Worm (Caenorhabditis elegans) whole organism, L1 larva: ENCODE data around the gene vha-19.

Experiments used
- C34B4.2 ChIP-seq: sonication (generic microtip); optimal IDR thresholded peaks from 2 replicates; lab custom pipeline; 2017; ENCODE audit warnings: mild to moderate bottlenecking, missing genetic modification characterization, missing compliant biosample characterization
- F16B12.6 ChIP-seq: fragments of 150-350 bp; optimal IDR thresholded peaks from 2 replicates; lab custom pipeline; 2014; ENCODE audit warnings: missing biosample characterization, missing genetic modification characterization
- Y116A8C.19 ChIP-seq: sonication (generic microtip); optimal IDR thresholded peaks from 2 replicates; lab custom pipeline; 2016; ENCODE audit warnings: missing compliant biosample characterization, missing genetic modification characterization, borderline replicate concordance
- aha-1 ChIP-seq: fragments of 150-350 bp; optimal IDR thresholded peaks from 2 replicates; lab custom pipeline; 2014; ENCODE audit warnings: missing biosample characterization, missing genetic modification characterization
- ama-1 ChIP-seq: fragments of 150-350 bp; optimal IDR thresholded peaks from 2 replicates; lab custom pipeline; 2014
- blmp-1 ChIP-seq: fragments of 150-350 bp; optimal IDR thresholded peaks from 2 replicates; lab custom pipeline; 2014; ENCODE audit warnings: missing biosample characterization, missing genetic modification characterization
- ceh-82 ChIP-seq, 3 experiments: fragments of 150-350 bp in 1 of 3; sonication (generic microtip) in 2 of 3; optimal IDR thresholded peaks; 2 replicates each; lab custom pipeline; 2014 to 2017; ENCODE audit warnings: missing biosample characterization in 3 of 3, missing genetic modification characterization in 3 of 3
- ceh-88 ChIP-seq: fragments of 200-800 bp; sonication (Bioruptor generic); IDR thresholded peaks from 2 replicates; pipeline ENCODE4 v1.3.6; 2022; ENCODE audit warnings: missing genetic modification characterization, missing compliant biosample characterization
- ces-1 ChIP-seq: fragments of 150-350 bp; optimal IDR thresholded peaks from 2 replicates; lab custom pipeline; 2014; ENCODE audit warnings: missing biosample characterization, missing genetic modification reagents, missing genetic modification characterization
- dpl-1 ChIP-seq, 3 experiments: fragments of 150-350 bp in 2 of 3; sonication (generic microtip) in 1 of 3; optimal IDR thresholded peaks; 2 replicates each; lab custom pipeline; 2014 to 2017; ENCODE audit warnings: missing biosample characterization in 3 of 3, missing genetic modification characterization in 3 of 3, missing genetic modification reagents in 3 of 3
- dsc-1 ChIP-seq: sonication (generic microtip); optimal IDR thresholded peaks from 2 replicates; lab custom pipeline; 2016; ENCODE audit warnings: mild to moderate bottlenecking, missing genetic modification characterization, missing compliant biosample characterization
- efl-3 ChIP-seq: fragments of 200-800 bp; sonication (Bioruptor generic); optimal IDR thresholded peaks from 2 replicates; lab custom pipeline; 2018; ENCODE audit warnings: mild to moderate bottlenecking, missing genetic modification characterization, missing compliant biosample characterization
- egl-27 ChIP-seq, 2 experiments: fragments of 150-350 bp in 1 of 2; sonication (generic microtip); optimal IDR thresholded peaks; 3 replicates each; lab custom pipeline; 2017 to 2018; ENCODE audit warnings: missing biosample characterization in 2 of 2, missing genetic modification characterization in 2 of 2, missing genetic modification reagents in 2 of 2
- elt-2 ChIP-seq: sonication (generic microtip); optimal IDR thresholded peaks from 2 replicates; lab custom pipeline; 2016; ENCODE audit warnings: missing genetic modification characterization, mild to moderate bottlenecking, inconsistent platforms, missing compliant biosample characterization, missing genetic modification reagents
- elt-3 ChIP-seq, 6 experiments: fragments of 150-350 bp in 1 of 6; sonication (generic microtip); optimal IDR thresholded peaks; 2 replicates each; lab custom pipeline; 2017 to 2018; ENCODE audit warnings: missing biosample characterization in 6 of 6, missing genetic modification characterization in 6 of 6, inconsistent platforms in 1 of 6
- ets-5 ChIP-seq: fragments of 200-800 bp; sonication (Bioruptor generic); IDR thresholded peaks from 2 replicates; pipeline ENCODE4 v1.3.6; 2022; ENCODE audit warnings: missing genetic modification characterization, missing compliant biosample characterization
- fkh-4 ChIP-seq: sonication (generic microtip); optimal IDR thresholded peaks from 2 replicates; lab custom pipeline; 2016; ENCODE audit warnings: missing compliant biosample characterization, missing genetic modification characterization, borderline replicate concordance
- fkh-8 ChIP-seq: sonication (generic microtip); optimal IDR thresholded peaks from 2 replicates; lab custom pipeline; 2016; ENCODE audit warnings: mild to moderate bottlenecking, missing genetic modification characterization, missing compliant biosample characterization
- fos-1 ChIP-seq: fragments of 150-350 bp; optimal IDR thresholded peaks from 2 replicates; lab custom pipeline; 2014; ENCODE audit warnings: missing biosample characterization, missing genetic modification characterization
- hlh-17 ChIP-seq: fragments of 200-800 bp; sonication (Bioruptor generic); optimal IDR thresholded peaks from 2 replicates; lab custom pipeline; 2018; ENCODE audit warnings: missing genetic modification characterization, mild to moderate bottlenecking, missing compliant biosample characterization, moderate library complexity, borderline replicate concordance
- hlh-4 ChIP-seq: sonication (generic microtip); optimal IDR thresholded peaks from 2 replicates; lab custom pipeline; 2016; ENCODE audit warnings: mild to moderate bottlenecking, missing genetic modification characterization, missing compliant biosample characterization
- hpl-2 ChIP-seq: fragments of 150-350 bp; optimal IDR thresholded peaks from 2 replicates; lab custom pipeline; 2014; ENCODE audit warnings: missing biosample characterization, missing genetic modification reagents, missing genetic modification characterization
- irx-1 ChIP-seq: sonication (generic microtip); optimal IDR thresholded peaks from 2 replicates; lab custom pipeline; 2016; ENCODE audit warnings: missing genetic modification characterization, missing compliant biosample characterization
- jun-1 ChIP-seq: fragments of 150-350 bp; optimal IDR thresholded peaks from 2 replicates; lab custom pipeline; 2014; ENCODE audit warnings: missing biosample characterization, missing genetic modification reagents, missing genetic modification characterization
- lin-13 ChIP-seq: fragments of 150-350 bp; optimal IDR thresholded peaks from 2 replicates; lab custom pipeline; 2014; ENCODE audit warnings: missing biosample characterization, missing genetic modification reagents, missing genetic modification characterization
- lin-15B ChIP-seq: fragments of 150-350 bp; sonication (generic microtip); optimal IDR thresholded peaks from 3 replicates; lab custom pipeline; 2014; ENCODE audit warnings: missing biosample characterization, missing genetic modification characterization
- lin-35 ChIP-seq, 2 experiments: fragments of 150-350 bp; optimal IDR thresholded peaks; 2 replicates each; lab custom pipeline; 2014; ENCODE audit warnings: missing biosample characterization in 2 of 2, missing genetic modification characterization in 2 of 2, missing genetic modification reagents in 2 of 2
- lin-39 ChIP-seq: fragments of 150-350 bp; optimal IDR thresholded peaks from 2 replicates; lab custom pipeline; 2014; ENCODE audit warnings: missing biosample characterization, missing genetic modification reagents, missing genetic modification characterization
- lir-3 ChIP-seq: sonication (generic microtip); optimal IDR thresholded peaks from 2 replicates; lab custom pipeline; 2016; ENCODE audit warnings: mild to moderate bottlenecking, missing genetic modification characterization, moderate library complexity, missing compliant biosample characterization; ENCODE audit not compliant: poor library complexity
- lsy-2 ChIP-seq, 2 experiments: fragments of 150-350 bp; optimal IDR thresholded peaks; 2 replicates each; lab custom pipeline; 2014; ENCODE audit warnings: missing biosample characterization in 2 of 2, missing genetic modification characterization in 2 of 2
- mab-9 ChIP-seq: fragments of 200-800 bp; sonication (Bioruptor generic); IDR thresholded peaks from 2 replicates; pipeline ENCODE4 v1.3.6; 2022; ENCODE audit warnings: missing genetic modification reagents, missing genetic modification characterization, missing compliant biosample characterization
- nhr-12 ChIP-seq: sonication (generic microtip); optimal IDR thresholded peaks from 2 replicates; lab custom pipeline; 2017; ENCODE audit warnings: missing biosample characterization, missing genetic modification characterization
- nhr-28 ChIP-seq: fragments of 150-350 bp; optimal IDR thresholded peaks from 2 replicates; lab custom pipeline; 2014; ENCODE audit warnings: missing biosample characterization, missing genetic modification characterization
- nhr-47 ChIP-seq: sonication (generic microtip); optimal IDR thresholded peaks from 2 replicates; lab custom pipeline; 2016; ENCODE audit warnings: mild to moderate bottlenecking, missing genetic modification characterization, moderate library complexity, missing compliant biosample characterization
- nhr-71 ChIP-seq: sonication (generic microtip); optimal IDR thresholded peaks from 2 replicates; lab custom pipeline; 2016; ENCODE audit warnings: mild to moderate bottlenecking, missing genetic modification characterization, moderate library complexity, missing compliant biosample characterization
- nhr-76 ChIP-seq: sonication (generic microtip); optimal IDR thresholded peaks from 2 replicates; lab custom pipeline; 2017; ENCODE audit warnings: missing biosample characterization, missing genetic modification characterization
- nhr-77 ChIP-seq: fragments of 150-350 bp; optimal IDR thresholded peaks from 2 replicates; lab custom pipeline; 2014; ENCODE audit warnings: missing biosample characterization, missing genetic modification characterization
- nhr-84 ChIP-seq: sonication (generic microtip); optimal IDR thresholded peaks from 2 replicates; lab custom pipeline; 2017; ENCODE audit warnings: missing biosample characterization, missing genetic modification characterization
- nhr-90 ChIP-seq: sonication (generic microtip); optimal IDR thresholded peaks from 2 replicates; lab custom pipeline; 2016; ENCODE audit warnings: mild to moderate bottlenecking, missing genetic modification characterization, missing compliant biosample characterization; ENCODE audit not compliant: poor library complexity
- pag-3 ChIP-seq: sonication (generic microtip); optimal IDR thresholded peaks from 2 replicates; lab custom pipeline; 2017; ENCODE audit warnings: missing genetic modification characterization, mild to moderate bottlenecking, missing compliant biosample characterization, antibody characterized with exemption, borderline replicate concordance; ENCODE audit not compliant: insufficient read depth
- snpc-4 ChIP-seq: fragments of 150-350 bp; optimal IDR thresholded peaks from 2 replicates; lab custom pipeline; 2014; ENCODE audit warnings: missing biosample characterization, missing genetic modification characterization
- snu-23 ChIP-seq: sonication (generic microtip); optimal IDR thresholded peaks from 2 replicates; lab custom pipeline; 2016; ENCODE audit warnings: missing genetic modification characterization, missing compliant biosample characterization
- sox-4 ChIP-seq: sonication (generic microtip); optimal IDR thresholded peaks from 2 replicates; lab custom pipeline; 2016; ENCODE audit warnings: missing genetic modification characterization, missing compliant biosample characterization
- sup-37 ChIP-seq: fragments of 200-800 bp; sonication (Bioruptor generic); optimal IDR thresholded peaks from 2 replicates; lab custom pipeline; 2018; ENCODE audit warnings: mild to moderate bottlenecking, missing genetic modification characterization, missing compliant biosample characterization
- swsn-7 ChIP-seq: sonication (generic microtip); optimal IDR thresholded peaks from 2 replicates; lab custom pipeline; 2016; ENCODE audit warnings: missing genetic modification characterization, missing compliant biosample characterization
- tlp-1 ChIP-seq: fragments of 150-350 bp; optimal IDR thresholded peaks from 2 replicates; lab custom pipeline; 2014; ENCODE audit warnings: missing biosample characterization, missing genetic modification characterization
- unc-30 ChIP-seq: sonication (generic microtip); optimal IDR thresholded peaks from 2 replicates; lab custom pipeline; 2017; ENCODE audit warnings: missing biosample characterization, missing genetic modification characterization
- unc-86 ChIP-seq: sonication (generic microtip); optimal IDR thresholded peaks from 2 replicates; lab custom pipeline; 2016; ENCODE audit warnings: missing genetic modification characterization, missing compliant biosample characterization
- vab-15 ChIP-seq: sonication (generic microtip); optimal IDR thresholded peaks from 2 replicates; lab custom pipeline; 2017; ENCODE audit warnings: missing genotype, mild to moderate bottlenecking, missing genetic modification characterization, missing compliant biosample characterization
- zag-1 ChIP-seq: fragments of 150-350 bp; optimal IDR thresholded peaks from 2 replicates; lab custom pipeline; 2014; ENCODE audit warnings: missing biosample characterization, missing genetic modification characterization

Gene vha-19

ce11 chrIV:3385337-3386215 is 16.6 kb downstream of the vha-19 start, which contains the start of gene mai-2 (continued):
- TF ChIP-seq tlp-1 (no peak), aha-1 (tag; lab: Kevin White, UChicago) (no peak), nhr-84 (tag; lab: Kevin White, UChicago) (no peak), mab-9 (GFP tag; lab: Robert Waterston, UW) (no peak), nhr-47 (tag; lab: Kevin White, UChicago) (peak; percentile 73), ceh-88 (GFP tag; lab: Robert Waterston, UW) (peak; percentile 10; the same call in 1 of the 2 replicates), snu-23 (GFP tag; lab: Kevin White, UChicago) (peak; percentile 84), ceh-82 (tag; optimal IDR thresholded peaks at IDR 0.05; lab: Kevin White, UChicago) (peak; percentile 21 to 74 (median 32)), ets-5 (GFP tag; lab: Robert Waterston, UW) (no peak), hlh-4 (no peak), C34B4.2 (tag; lab: Kevin White, UChicago) (no peak), ama-1 (lab: Kevin White, UChicago) (no peak), swsn-7 (peak; percentile 65), nhr-90 (tag; lab: Kevin White, UChicago) (peak; percentile 41), egl-27 (tag; optimal IDR thresholded peaks at IDR 0.05; lab: Kevin White, UChicago) (no peak), nhr-76 (tag; lab: Kevin White, UChicago) (no peak), Y116A8C.19 (tag; lab: Kevin White, UChicago) (no peak), nhr-71 (tag; lab: Kevin White, UChicago) (peak; percentile 80), efl-3 (GFP tag; lab: Kevin White, UChicago) (no peak), pag-3 (tag; lab: Kevin White, UChicago) (no peak), lin-13 (peak; percentile 57), hlh-17 (GFP tag; lab: Kevin White, UChicago) (no peak), blmp-1 (peak; percentile 27), nhr-77 (tag; lab: Kevin White, UChicago) (peak; percentile 45), vab-15 (tag; lab: Kevin White, UChicago) (no peak), elt-2 (tag; lab: Kevin White, UChicago) (peak; percentile 14), fkh-8 (tag; lab: Kevin White, UChicago) (peak; percentile 59), sox-4 (tag; lab: Kevin White, UChicago) (no peak), zag-1 (tag; lab: Kevin White, UChicago) (no peak), lin-15B (peak; percentile 61), sup-37 (GFP tag; lab: Kevin White, UChicago) (peak; percentile 28), lsy-2 (tag; optimal IDR thresholded peaks at IDR 0.05; lab: Kevin White, UChicago) (peak; percentile 80 to 83), fkh-4 (tag; lab: Kevin White, UChicago) (no peak), dpl-1 (GFP tag; optimal IDR thresholded peaks at IDR 0.05; lab: Kevin White, UChicago) (peak; percentile 90 to 94 (median 91)), lir-3 (tag; lab: Kevin White, UChicago) (peak; percentile 36), lin-35 (GFP tag; optimal IDR thresholded peaks at IDR 0.05; lab: Kevin White, UChicago) (peak; percentile 94 to 96), unc-86 (tag; lab: Kevin White, UChicago) (peak; percentile 60), lin-39 (peak; percentile 18), elt-3 (tag; optimal IDR thresholded peaks at IDR 0.05; lab: Kevin White, UChicago) (peak in 2 of 6 experiments; percentile 28 to 29), nhr-12 (tag; lab: Kevin White, UChicago) (no peak), fos-1 (peak; percentile 58), dsc-1 (tag; lab: Kevin White, UChicago) (peak; percentile 14), snpc-4 (tag; lab: Kevin White, UChicago) (peak; percentile 26), nhr-28 (tag; lab: Kevin White, UChicago) (no peak), unc-30 (tag; lab: Kevin White, UChicago) (no peak), ces-1 (no peak), irx-1 (no peak), hpl-2 (GFP tag; lab: Kevin White, UChicago) (no peak), F16B12.6 (tag; lab: Kevin White, UChicago) (peak; percentile 95), jun-1 (no peak)
